Fruit fly (Drosophila melanogaster) whole organism: ENCODE data around the gene NaPi-III.
"Not testable (repeated sequence)": the region's sequence is repeated elsewhere in the genome, so short reads cannot be mapped to it uniquely, and the experiment has no call there.

ENCODE experiments used
- CG8478 ChIP-seq: fragments of >200 bp; optimal IDR thresholded peaks from 2 replicates; lab custom pipeline; 2018; ENCODE audit warnings: inconsistent platforms
- Dll ChIP-seq: fragments of >200 bp; optimal IDR thresholded peaks from 2 replicates; lab custom pipeline; 2017
- EcR ChIP-seq, 2 experiments: fragments of >200 bp; optimal IDR thresholded peaks; 2 replicates each; lab custom pipeline; 2017; ENCODE audit warnings: missing biosample characterization in 2 of 2, missing genetic modification characterization in 2 of 2, missing genetic modification reagents in 2 of 2
- pan ChIP-seq: fragments of >200 bp; optimal IDR thresholded peaks from 2 replicates; lab custom pipeline; 2017
- psq ChIP-seq: fragments of >200 bp; optimal IDR thresholded peaks from 2 replicates; lab custom pipeline; 2017
- usp ChIP-seq: fragments of >200 bp; optimal IDR thresholded peaks from 2 replicates; lab custom pipeline; 2017; ENCODE audit warnings: missing biosample characterization, missing genetic modification characterization, mixed read lengths

Gene NaPi-III

dm6 chr3L:11132055-11132454 lies 8.9 kb downstream of the NaPi-III start, which contains the start of gene CG32074:
TSS of gene CG32074 (minus strand) at chr3L:11132322.
- TF ChIP-seq pan, CG8478, psq (lab: Kevin White, UChicago): not testable (repeated sequence)

- TF ChIP-seq pan (lab: Kevin White, UChicago); EcR (GFP tag; optimal IDR thresholded peaks at IDR 0.05; lab: Kevin White, UChicago); psq (lab: Kevin White, UChicago): not testable (repeated sequence)
Measured at dm6 chr3L:11134886-11135285, 11.7 kb downstream of the NaPi-III start, which contains the start of gene CG14143. TSS of gene CG14143 (plus strand) at chr3L:11134987.

dm6 chr3L:11135846-11136245 lies 12.7 kb downstream of the NaPi-III start, which contains the start of gene IRSp53:
TSS of gene IRSp53 (plus strand) at chr3L:11136049.
- TF ChIP-seq Dll (lab: Kevin White, UChicago), result no peak
- no peak for TF ChIP-seq psq (lab: Kevin White, UChicago)
- TF ChIP-seq usp (GFP tag; lab: Kevin White, UChicago), result no peak
- TF ChIP-seq EcR (GFP tag; optimal IDR thresholded peaks at IDR 0.05; lab: Kevin White, UChicago), result no peak
- TF ChIP-seq CG8478 (lab: Kevin White, UChicago), result no peak
- TF ChIP-seq pan (lab: Kevin White, UChicago), result no peak

- no peak for TF ChIP-seq psq (lab: Kevin White, UChicago)
- TF ChIP-seq EcR (GFP tag; optimal IDR thresholded peaks at IDR 0.05; lab: Kevin White, UChicago), result no peak
- no peak for TF ChIP-seq usp (GFP tag; lab: Kevin White, UChicago)
- TF ChIP-seq Dll (lab: Kevin White, UChicago), result no peak
Measured at dm6 chr3L:11136349-11136748, 13.2 kb downstream of the NaPi-III start.

- TF ChIP-seq Dll (lab: Kevin White, UChicago) (no peak), CG8478 (lab: Kevin White, UChicago) (no peak)
Measured at dm6 chr3L:11138862-11139261, 15.7 kb downstream of the NaPi-III start.

- no peak for TF ChIP-seq Dll (lab: Kevin White, UChicago)
- no peak for TF ChIP-seq usp (GFP tag; lab: Kevin White, UChicago)
- TF ChIP-seq EcR (GFP tag; optimal IDR thresholded peaks at IDR 0.05; lab: Kevin White, UChicago), result no peak
- TF ChIP-seq psq (lab: Kevin White, UChicago), result no peak
- no peak for TF ChIP-seq pan (lab: Kevin White, UChicago)
- no peak for TF ChIP-seq CG8478 (lab: Kevin White, UChicago)
Measured at dm6 chr3L:11145065-11145464, 21.9 kb downstream of the NaPi-III start.

dm6 chr3L:11147675-11148074 lies 24.5 kb downstream of the NaPi-III start:
- TF ChIP-seq Dll (lab: Kevin White, UChicago), result no peak
- no peak for TF ChIP-seq pan (lab: Kevin White, UChicago)

- TF ChIP-seq EcR (GFP tag; optimal IDR thresholded peaks at IDR 0.05; lab: Kevin White, UChicago), result no peak
- TF ChIP-seq psq (lab: Kevin White, UChicago), result no peak
- TF ChIP-seq usp (GFP tag; lab: Kevin White, UChicago), result no peak
- no peak for TF ChIP-seq pan (lab: Kevin White, UChicago)
- TF ChIP-seq CG8478 (lab: Kevin White, UChicago), result no peak
- TF ChIP-seq Dll (lab: Kevin White, UChicago), result no peak
Measured at dm6 chr3L:11148478-11149251, 25.5 kb downstream of the NaPi-III start.

- no peak for TF ChIP-seq psq (lab: Kevin White, UChicago)
- no peak for TF ChIP-seq Dll (lab: Kevin White, UChicago)
Measured at dm6 chr3L:11150735-11151287, 27.7 kb downstream of the NaPi-III start, which contains the start of gene CG6216. TSS of gene CG6216 (minus strand) at chr3L:11150785.

dm6 chr3L:11155380-11155779 lies 32.2 kb downstream of the NaPi-III start:
- TF ChIP-seq pan (lab: Kevin White, UChicago), result no peak
- no peak for TF ChIP-seq EcR (GFP tag; optimal IDR thresholded peaks at IDR 0.05; lab: Kevin White, UChicago)
- TF ChIP-seq Dll (lab: Kevin White, UChicago), result no peak
- no peak for TF ChIP-seq psq (lab: Kevin White, UChicago)
- no peak for TF ChIP-seq usp (GFP tag; lab: Kevin White, UChicago)
- no peak for TF ChIP-seq CG8478 (lab: Kevin White, UChicago)

dm6 chr3L:11164899-11165298 lies 41.8 kb downstream of the NaPi-III start, which contains the start of gene Alg10:
TSS of gene Alg10 (plus strand) at chr3L:11164971.
- TF ChIP-seq Dll (lab: Kevin White, UChicago) (no peak), usp (GFP tag; lab: Kevin White, UChicago) (no peak), CG8478 (lab: Kevin White, UChicago) (no peak), psq (lab: Kevin White, UChicago) (no peak), pan (lab: Kevin White, UChicago) (no peak), EcR (GFP tag; optimal IDR thresholded peaks at IDR 0.05; lab: Kevin White, UChicago) (no peak)
